Worm (Caenorhabditis elegans) whole organism, mixed stage, embryonic: ENCODE data around the gene str-149.

Experiments used
- M03D4.4 ChIP-seq: sonication (generic microtip); optimal IDR thresholded peaks from 2 replicates; lab custom pipeline; 2017; ENCODE audit warnings: mild to moderate bottlenecking, missing genetic modification characterization, missing compliant biosample characterization
- blmp-1 ChIP-seq: fragments of 150-350 bp; optimal IDR thresholded peaks from 2 replicates; lab custom pipeline; 2014; ENCODE audit warnings: missing biosample characterization, missing genetic modification characterization
- ces-1 ChIP-seq: fragments of 150-350 bp; optimal IDR thresholded peaks from 2 replicates; lab custom pipeline; 2014; ENCODE audit warnings: missing biosample characterization, missing genetic modification reagents, missing genetic modification characterization
- elt-1 ChIP-seq: sonication (generic microtip); optimal IDR thresholded peaks from 2 replicates; lab custom pipeline; 2017; ENCODE audit warnings: missing genetic modification characterization, mild to moderate bottlenecking, missing compliant biosample characterization, antibody characterized with exemption, moderate library complexity, borderline replicate concordance; ENCODE audit not compliant: insufficient read depth
- elt-3 ChIP-seq: fragments of 150-350 bp; optimal IDR thresholded peaks from 2 replicates; lab custom pipeline; 2014; ENCODE audit warnings: missing biosample characterization, missing genetic modification characterization
- lsy-2 ChIP-seq: fragments of 150-350 bp; optimal IDR thresholded peaks from 2 replicates; lab custom pipeline; 2014; ENCODE audit warnings: missing biosample characterization, missing genetic modification characterization
- nhr-237 ChIP-seq: fragments of 150-350 bp; optimal IDR thresholded peaks from 2 replicates; lab custom pipeline; 2014; ENCODE audit warnings: missing biosample characterization, missing genetic modification characterization
- nhr-28 ChIP-seq: fragments of 150-350 bp; optimal IDR thresholded peaks from 2 replicates; lab custom pipeline; 2014; ENCODE audit warnings: missing biosample characterization, missing genetic modification characterization
- sem-2 ChIP-seq: fragments of 200-800 bp; sonication (Bioruptor generic); optimal IDR thresholded peaks from 2 replicates; lab custom pipeline; 2018; ENCODE audit warnings: mild to moderate bottlenecking, missing genetic modification characterization, missing compliant biosample characterization
- tbx-8 ChIP-seq: fragments of 200-800 bp; sonication (Bioruptor generic); optimal IDR thresholded peaks from 2 replicates; lab custom pipeline; 2018; ENCODE audit warnings: mild to moderate bottlenecking, missing genetic modification characterization, moderate library complexity, missing compliant biosample characterization
- unc-39 ChIP-seq: fragments of 150-350 bp; optimal IDR thresholded peaks from 2 replicates; lab custom pipeline; 2014; ENCODE audit warnings: missing biosample characterization, missing genetic modification characterization
- unc-62 ChIP-seq: fragments of 150-350 bp; optimal IDR thresholded peaks from 2 replicates; lab custom pipeline; 2014; ENCODE audit warnings: missing biosample characterization, missing genetic modification reagents, missing genetic modification characterization

ce11 chrV:16599835-16600234 is 26.6 kb downstream of the str-149 start:
- no peak for TF ChIP-seq blmp-1 (tag; lab: Kevin White, UChicago)
- no peak for TF ChIP-seq tbx-8
- TF ChIP-seq lsy-2 (tag; lab: Kevin White, UChicago) = no peak
- no peak for TF ChIP-seq nhr-237 (tag; lab: Kevin White, UChicago)
- TF ChIP-seq unc-39 (tag; lab: Kevin White, UChicago) = no peak
- TF ChIP-seq elt-3 = no peak
- no peak for TF ChIP-seq nhr-28
- no peak for TF ChIP-seq unc-62
- TF ChIP-seq sem-2 = no peak
- no peak for TF ChIP-seq M03D4.4 (tag; lab: Kevin White, UChicago)
- no peak for TF ChIP-seq elt-1 (tag; lab: Kevin White, UChicago)
- TF ChIP-seq ces-1 (GFP tag; lab: Kevin White, UChicago) = no peak
